Fruit fly (Drosophila melanogaster) whole organism, adult: ENCODE results near the gene Srrm1.

Experiments used
- CG11617 ChIP-seq: fragments of 200-800 bp; sonication (Bioruptor generic); optimal IDR thresholded peaks from 2 replicates; lab custom pipeline; 2017; ENCODE audit warnings: mild to moderate bottlenecking, missing biosample characterization, missing genetic modification reagents, missing genetic modification characterization
- CG1620 ChIP-seq: fragments of 200-800 bp; sonication (Bioruptor generic); optimal IDR thresholded peaks from 2 replicates; lab custom pipeline; 2016; ENCODE audit warnings: missing biosample characterization, missing genetic modification characterization
- CG33017 ChIP-seq: fragments of 200-800 bp; sonication (Bioruptor generic); optimal IDR thresholded peaks from 2 replicates; lab custom pipeline; 2018; ENCODE audit warnings: missing biosample characterization, mild to moderate bottlenecking, missing genetic modification characterization, moderate library complexity
- CG7101 ChIP-seq: fragments of 200-800 bp; sonication (Bioruptor generic); optimal IDR thresholded peaks from 2 replicates; lab custom pipeline; 2018; ENCODE audit warnings: missing biosample characterization, mild to moderate bottlenecking, missing genetic modification characterization, moderate library complexity
- Hr96 ChIP-seq: fragments of 200-800 bp; sonication (Bioruptor generic); optimal IDR thresholded peaks from 2 replicates; lab custom pipeline; 2016; ENCODE audit warnings: missing biosample characterization, missing genetic modification characterization
- Mnt ChIP-seq: fragments of 200-800 bp; sonication (Bioruptor generic); optimal IDR thresholded peaks from 2 replicates; lab custom pipeline; 2016; ENCODE audit warnings: missing biosample characterization, mild to moderate bottlenecking, missing genetic modification characterization
- kay ChIP-seq: fragments of 200-800 bp; sonication (Bioruptor generic); peaks from one replicate; lab custom pipeline; 2016; ENCODE audit warnings: missing biosample characterization, missing genetic modification characterization, borderline replicate concordance
- ovo ChIP-seq: fragments of 200-800 bp; sonication (Bioruptor generic); optimal IDR thresholded peaks from 2 replicates; lab custom pipeline; 2016; ENCODE audit warnings: missing biosample characterization, missing genetic modification characterization
- pad ChIP-seq: fragments of 200-800 bp; sonication (Bioruptor generic); optimal IDR thresholded peaks from 3 replicates; lab custom pipeline; 2017; ENCODE audit warnings: missing biosample characterization, missing genetic modification characterization, mild to moderate bottlenecking, moderate library complexity, missing genetic modification reagents
- toe ChIP-seq: fragments of 200-800 bp; sonication (Bioruptor generic); optimal IDR thresholded peaks from 2 replicates; lab custom pipeline; 2016; ENCODE audit warnings: missing biosample characterization, missing genetic modification characterization

- TF ChIP-seq kay (GFP tag; lab: Kevin White, UChicago) (no peak), toe (no peak), CG33017 (tag; lab: Kevin White, UChicago) (no peak), CG1620 (GFP tag; lab: Kevin White, UChicago) (no peak), pad (no peak), CG7101 (tag; lab: Kevin White, UChicago) (no peak), CG11617 (no peak), Mnt (no peak), Hr96 (GFP tag; lab: Kevin White, UChicago) (no peak), ovo (GFP tag; lab: Kevin White, UChicago) (no peak)
Observed at dm6 chr3L:13062746-13063145, 26.1 kb downstream of the Srrm1 start, which contains the start of gene CG34429.
